Fruit fly (Drosophila melanogaster) whole organism, embryonic: ENCODE results near the gene CG10413.

ENCODE experiments used
- Awh ChIP-seq: fragments of 200-800 bp; sonication (Bioruptor generic); IDR thresholded peaks from 2 replicates; pipeline ENCODE4, ENCODE4 v1.3.6; 2022; ENCODE audit warnings: missing biosample characterization, missing genetic modification characterization
- Blimp-1 ChIP-seq: fragments of 200-800 bp; sonication (Bioruptor generic); optimal IDR thresholded peaks from 3 replicates; lab custom pipeline; 2018; ENCODE audit warnings: missing biosample characterization, missing genetic modification characterization, mild to moderate bottlenecking, moderate library complexity, missing genetic modification reagents
- CG10959 ChIP-seq: fragments of 200-800 bp; sonication (Bioruptor generic); IDR thresholded peaks from 2 replicates; pipeline ENCODE4 v1.3.6; 2022; ENCODE audit warnings: missing biosample characterization, missing genetic modification characterization
- CG11398 ChIP-seq: fragments of 200-800 bp; sonication (Bioruptor generic); optimal IDR thresholded peaks from 2 replicates; lab custom pipeline; 2016; ENCODE audit warnings: missing biosample characterization, missing genetic modification characterization
- CG11696 ChIP-seq: fragments of 200-800 bp; sonication (Bioruptor generic); IDR thresholded peaks from 2 replicates; pipeline ENCODE4 v1.3.6; 2022; ENCODE audit warnings: missing biosample characterization, missing genetic modification characterization
- CG12744 ChIP-seq: fragments of 200-800 bp; sonication (Bioruptor generic); optimal IDR thresholded peaks from 2 replicates; lab custom pipeline; 2016; ENCODE audit warnings: missing biosample characterization, missing genetic modification characterization
- CG12942 ChIP-seq: fragments of 200-800 bp; sonication (Bioruptor generic); optimal IDR thresholded peaks from 3 replicates; lab custom pipeline; 2016; ENCODE audit warnings: missing biosample characterization, missing genetic modification characterization
- CG15073 ChIP-seq: fragments of 200-800 bp; sonication (Bioruptor generic); optimal IDR thresholded peaks from 2 replicates; lab custom pipeline; 2016; ENCODE audit warnings: missing biosample characterization, missing genetic modification characterization
- CG18011 ChIP-seq: fragments of 200-800 bp; sonication (Bioruptor generic); optimal IDR thresholded peaks from 2 replicates; lab custom pipeline; 2017; ENCODE audit warnings: missing biosample characterization, missing genetic modification characterization, mild to moderate bottlenecking, moderate library complexity, missing genotype
- CG18476 ChIP-seq: fragments of 200-800 bp; sonication (Bioruptor generic); optimal IDR thresholded peaks from 2 replicates; lab custom pipeline; 2016; ENCODE audit warnings: missing biosample characterization, mild to moderate bottlenecking, missing genetic modification characterization
- CG2116 ChIP-seq: fragments of 200-800 bp; sonication (Bioruptor generic); optimal IDR thresholded peaks from 3 replicates; lab custom pipeline; 2018; ENCODE audit warnings: missing biosample characterization, mild to moderate bottlenecking, missing genetic modification characterization
- CG2120 ChIP-seq: fragments of 200-800 bp; sonication (Bioruptor generic); optimal IDR thresholded peaks from 3 replicates; lab custom pipeline; 2016; ENCODE audit warnings: missing biosample characterization, missing genetic modification characterization
- CG31441 ChIP-seq: fragments of 200-800 bp; sonication (Bioruptor generic); IDR thresholded peaks from 2 replicates; pipeline ENCODE4 v1.3.6; 2022; ENCODE audit warnings: missing biosample characterization, missing genetic modification characterization
- CG4730 ChIP-seq: fragments of 200-800 bp; sonication (Bioruptor generic); IDR thresholded peaks from 2 replicates; pipeline ENCODE4 v1.3.6; 2022; ENCODE audit warnings: missing biosample characterization, missing genetic modification characterization
- CG4820 ChIP-seq: fragments of 200-800 bp; sonication (Bioruptor generic); optimal IDR thresholded peaks from 3 replicates; lab custom pipeline; 2016; ENCODE audit warnings: missing biosample characterization, missing genetic modification characterization
- CG5245 ChIP-seq: fragments of 200-800 bp; sonication (Bioruptor generic); optimal IDR thresholded peaks from 3 replicates; lab custom pipeline; 2016; ENCODE audit warnings: missing biosample characterization, missing genetic modification characterization
- CG6765 ChIP-seq: fragments of 200-800 bp; sonication (Bioruptor generic); optimal IDR thresholded peaks from 3 replicates; lab custom pipeline; 2017; ENCODE audit warnings: missing biosample characterization, mild to moderate bottlenecking, missing genetic modification characterization
- CG6813 ChIP-seq: fragments of 200-800 bp; sonication (Bioruptor generic); optimal IDR thresholded peaks from 2 replicates; lab custom pipeline; 2017; ENCODE audit warnings: missing biosample characterization, missing genetic modification characterization, mild to moderate bottlenecking, moderate library complexity, missing genetic modification reagents
- CG7556 ChIP-seq: fragments of 200-800 bp; sonication (Bioruptor generic); optimal IDR thresholded peaks from 2 replicates; lab custom pipeline; 2017; ENCODE audit warnings: missing biosample characterization, mild to moderate bottlenecking, missing genetic modification characterization
- CG7928 ChIP-seq: fragments of 200-800 bp; sonication (Bioruptor generic); optimal IDR thresholded peaks from 2 replicates; lab custom pipeline; 2017; ENCODE audit warnings: missing biosample characterization, mild to moderate bottlenecking, missing genetic modification characterization
- CG8478 ChIP-seq: fragments of >200 bp; optimal IDR thresholded peaks from 2 replicates; lab custom pipeline; 2018
- CHES-1-like ChIP-seq: fragments of 200-800 bp; sonication (Bioruptor generic); optimal IDR thresholded peaks from 2 replicates; lab custom pipeline; 2016; ENCODE audit warnings: missing biosample characterization, missing genetic modification characterization
- Dbx ChIP-seq: fragments of 200-800 bp; sonication (Bioruptor generic); IDR thresholded peaks from 3 replicates; pipeline ENCODE4 v1.3.6; 2022; ENCODE audit warnings: missing biosample characterization, missing genetic modification characterization
- Dek ChIP-seq: fragments of 200-800 bp; sonication (Bioruptor generic); optimal IDR thresholded peaks from 3 replicates; lab custom pipeline; 2019; ENCODE audit warnings: missing biosample characterization, mild to moderate bottlenecking, missing genetic modification characterization, moderate library complexity
- Dip3 ChIP-seq: fragments of 200-800 bp; sonication (Bioruptor generic); optimal IDR thresholded peaks from 3 replicates; lab custom pipeline; 2016; ENCODE audit warnings: missing biosample characterization, missing genetic modification characterization
- Fer1 ChIP-seq: fragments of 200-800 bp; sonication (Bioruptor generic); optimal IDR thresholded peaks from 2 replicates; lab custom pipeline; 2017; ENCODE audit warnings: missing biosample characterization, mild to moderate bottlenecking, missing genetic modification characterization
- Fer3 ChIP-seq: fragments of 200-800 bp; sonication (Bioruptor generic); optimal IDR thresholded peaks from 2 replicates; lab custom pipeline; 2018; ENCODE audit warnings: missing biosample characterization, mild to moderate bottlenecking, missing genetic modification characterization, moderate library complexity
- Hmx ChIP-seq: fragments of 200-800 bp; sonication (Bioruptor generic); optimal IDR thresholded peaks from 2 replicates; lab custom pipeline; 2016; ENCODE audit warnings: missing biosample characterization, missing genetic modification characterization
- Kr ChIP-seq: fragments of 200-800 bp; sonication (Bioruptor generic); optimal IDR thresholded peaks from 2 replicates; lab custom pipeline; 2017; ENCODE audit warnings: missing biosample characterization, mild to moderate bottlenecking, missing genetic modification characterization
- Lhr ChIP-seq: fragments of 200-800 bp; sonication (Bioruptor generic); optimal IDR thresholded peaks from 3 replicates; lab custom pipeline; 2017; ENCODE audit warnings: mild to moderate bottlenecking, missing biosample characterization, missing genetic modification reagents, missing genetic modification characterization
- Mrtf ChIP-seq: fragments of 200-800 bp; sonication (Bioruptor generic); IDR thresholded peaks from 3 replicates; pipeline ENCODE4 v1.3.6; 2022; ENCODE audit warnings: missing biosample characterization, missing genetic modification characterization
- Myb ChIP-seq: fragments of 200-800 bp; sonication (Bioruptor generic); optimal IDR thresholded peaks from 2 replicates; lab custom pipeline; 2016; ENCODE audit warnings: missing biosample characterization, missing genetic modification characterization
- NC2α ChIP-seq: fragments of 200-800 bp; sonication (Bioruptor generic); optimal IDR thresholded peaks from 2 replicates; lab custom pipeline; 2016; ENCODE audit warnings: missing biosample characterization, missing genetic modification characterization
- Oli ChIP-seq: fragments of 200-800 bp; sonication (Bioruptor generic); optimal IDR thresholded peaks from 2 replicates; lab custom pipeline; 2018; ENCODE audit warnings: missing biosample characterization, mild to moderate bottlenecking, missing genetic modification characterization, moderate library complexity
- PHDP ChIP-seq: fragments of 200-800 bp; sonication (Bioruptor generic); optimal IDR thresholded peaks from 3 replicates; lab custom pipeline; 2018; ENCODE audit warnings: missing biosample characterization, mild to moderate bottlenecking, missing genetic modification characterization, moderate library complexity
- Six4 ChIP-seq: fragments of 200-800 bp; sonication (Bioruptor generic); optimal IDR thresholded peaks from 2 replicates; lab custom pipeline; 2016; ENCODE audit warnings: missing biosample characterization, missing genetic modification characterization
- Xrp1 ChIP-seq: fragments of 200-800 bp; sonication (Bioruptor generic); IDR thresholded peaks from 2 replicates; pipeline ENCODE4 v1.3.6; 2022; ENCODE audit warnings: missing biosample characterization, missing genetic modification characterization
- ab ChIP-seq: fragments of 200-800 bp; sonication (Bioruptor generic); optimal IDR thresholded peaks from 2 replicates; lab custom pipeline; 2016; ENCODE audit warnings: missing biosample characterization, missing genetic modification characterization
- br ChIP-seq: fragments of >200 bp; optimal IDR thresholded peaks from 2 replicates; lab custom pipeline; 2017
- chn ChIP-seq: fragments of 200-800 bp; sonication (Bioruptor generic); optimal IDR thresholded peaks from 2 replicates; lab custom pipeline; 2016; ENCODE audit warnings: missing biosample characterization, missing genetic modification characterization
- crol ChIP-seq: fragments of 200-800 bp; sonication (Bioruptor generic); IDR thresholded peaks from 2 replicates; pipeline ENCODE4 v1.3.6; 2022; ENCODE audit warnings: missing biosample characterization, missing genetic modification characterization
- dpn ChIP-seq, 2 experiments: fragments of 200-800 bp; sonication (Bioruptor generic); optimal IDR thresholded peaks; 3 replicates each; lab custom pipeline; 2016; ENCODE audit warnings: missing biosample characterization in 2 of 2, missing genetic modification characterization in 2 of 2
- hkb ChIP-seq, 2 experiments: fragments of 200-800 bp in 1 of 2; fragments of >200 bp in 1 of 2; sonication (Bioruptor generic) in 1 of 2; IDR thresholded peaks in 1 of 2; optimal IDR thresholded peaks in 1 of 2; 2 replicates each; pipeline versions ENCODE4 v1.3.6 to Lab custom; 2017 to 2022; ENCODE audit warnings: missing biosample characterization in 1 of 2, missing genetic modification characterization in 1 of 2
- mirr ChIP-seq: fragments of 200-800 bp; sonication (Bioruptor generic); optimal IDR thresholded peaks from 3 replicates; lab custom pipeline; 2018; ENCODE audit warnings: missing biosample characterization, mild to moderate bottlenecking, missing genetic modification characterization
- nerfin-1 ChIP-seq: fragments of 200-800 bp; sonication (Bioruptor generic); optimal IDR thresholded peaks from 3 replicates; lab custom pipeline; 2019; ENCODE audit warnings: missing biosample characterization, mild to moderate bottlenecking, missing genetic modification characterization, moderate library complexity
- odd ChIP-seq: fragments of 200-800 bp; sonication (Bioruptor generic); optimal IDR thresholded peaks from 2 replicates; lab custom pipeline; 2017; ENCODE audit warnings: missing biosample characterization, mild to moderate bottlenecking, missing genetic modification characterization
- schlank ChIP-seq: fragments of 200-800 bp; sonication (Bioruptor generic); optimal IDR thresholded peaks from 2 replicates; lab custom pipeline; 2018; ENCODE audit warnings: missing biosample characterization, mild to moderate bottlenecking, missing genetic modification characterization
- sd ChIP-seq: fragments of 200-800 bp; sonication (Bioruptor generic); optimal IDR thresholded peaks from 3 replicates; lab custom pipeline; 2018; ENCODE audit warnings: missing biosample characterization, mild to moderate bottlenecking, missing genetic modification characterization, moderate library complexity
- stc ChIP-seq: fragments of 200-800 bp; sonication (Bioruptor generic); IDR thresholded peaks from 2 replicates; pipeline ENCODE4 v1.3.6; 2022; ENCODE audit warnings: missing biosample characterization, missing genetic modification characterization
- trem ChIP-seq: fragments of 200-800 bp; optimal IDR thresholded peaks from 3 replicates; lab custom pipeline; 2019; ENCODE audit warnings: missing biosample characterization, mild to moderate bottlenecking, missing genetic modification characterization, moderate library complexity
- usp ChIP-seq: fragments of >200 bp; optimal IDR thresholded peaks from 2 replicates; lab custom pipeline; 2017; ENCODE audit warnings: missing biosample characterization, missing genetic modification characterization

Gene CG10413

dm6 chr2L:18590100-18590941, 14.7 kb downstream of the CG10413 start, which contains the start of the genes Pde11 and CG15160 (continued):
- no peak for TF ChIP-seq Fer3
- TF ChIP-seq CHES-1-like (GFP tag; lab: Kevin White, UChicago): peak; percentile 18
- TF ChIP-seq chn (GFP tag; lab: Kevin White, UChicago): peak; percentile 51
- TF ChIP-seq schlank (tag; lab: Kevin White, UChicago): no peak
- TF ChIP-seq CG2120 (GFP tag; lab: Kevin White, UChicago): peak; percentile 41
- TF ChIP-seq Dip3 (GFP tag; lab: Kevin White, UChicago): peak; percentile 1
- peak; percentile 15; the same call in 1 of the 2 replicates for TF ChIP-seq stc
- peak; percentile 99 for TF ChIP-seq CG2116
- no peak for TF ChIP-seq CG4730 (GFP tag; lab: Robert Waterston, UW)
- no peak for TF ChIP-seq CG31441
- TF ChIP-seq CG5245 (GFP tag; lab: Kevin White, UChicago): no peak
- TF ChIP-seq usp (GFP tag; lab: Kevin White, UChicago): no peak
- peak; percentile 80 for TF ChIP-seq Dbx (GFP tag; lab: Robert Waterston, UW)
- no peak for TF ChIP-seq CG7556
- no peak for TF ChIP-seq CG6765 (GFP tag; lab: Kevin White, UChicago)
- TF ChIP-seq sd (tag; lab: Kevin White, UChicago): no peak
- TF ChIP-seq Kr (GFP tag; lab: Kevin White, UChicago): no peak
- no peak for TF ChIP-seq CG11696
- peak; percentile 19 for TF ChIP-seq CG12942
- no peak for TF ChIP-seq CG18011 (GFP tag; lab: Kevin White, UChicago)
- TF ChIP-seq CG12744: no peak
- no peak for TF ChIP-seq crol (GFP tag; lab: Robert Waterston, UW)
- peak; percentile 78 for TF ChIP-seq Lhr
- no peak for TF ChIP-seq CG15073 (GFP tag; lab: Kevin White, UChicago)
- TF ChIP-seq CG7928 (GFP tag; lab: Kevin White, UChicago): no peak
- TF ChIP-seq NC2α (GFP tag; lab: Kevin White, UChicago): no peak
- peak; percentile 45 for TF ChIP-seq Myb (GFP tag; lab: Kevin White, UChicago)
- no peak for TF ChIP-seq Six4 (GFP tag; lab: Kevin White, UChicago)
- no peak for TF ChIP-seq CG11398 (GFP tag; lab: Kevin White, UChicago)
- TF ChIP-seq CG18476: no peak
- no peak for TF ChIP-seq Mrtf (GFP tag; lab: Robert Waterston, UW)
- TF ChIP-seq Oli: no peak
- no peak for TF ChIP-seq mirr (GFP tag; lab: Kevin White, UChicago)
- TF ChIP-seq hkb (optimal IDR thresholded peaks at IDR 0.05; lab: Kevin White, UChicago): no peak
- TF ChIP-seq hkb (GFP tag; IDR thresholded peaks at IDR 0.05; lab: Robert Waterston, UW): no peak
- no peak for TF ChIP-seq CG6813 (GFP tag; lab: Kevin White, UChicago)
- TF ChIP-seq trem (tag; lab: Kevin White, UChicago): peak; percentile 72
- TF ChIP-seq Awh (GFP tag; lab: Robert Waterston, UW): no peak
- no peak for TF ChIP-seq Blimp-1
- peak; percentile 7 to 10 for TF ChIP-seq dpn (GFP tag; optimal IDR thresholded peaks at IDR 0.05; lab: Kevin White, UChicago)
- TF ChIP-seq Fer1 (GFP tag; lab: Kevin White, UChicago): no peak
- peak; percentile 20 for TF ChIP-seq ab (GFP tag; lab: Kevin White, UChicago)
- TF ChIP-seq CG8478 (lab: Kevin White, UChicago): no peak
- no peak for TF ChIP-seq CG4820
- peak; percentile 39 for TF ChIP-seq Dek (tag; lab: Kevin White, UChicago)
- TF ChIP-seq PHDP (tag; lab: Kevin White, UChicago): no peak
- no peak for TF ChIP-seq br (lab: Kevin White, UChicago)
- TF ChIP-seq Hmx: no peak
- no peak for TF ChIP-seq nerfin-1 (tag; lab: Kevin White, UChicago)
- TF ChIP-seq odd (GFP tag; lab: Kevin White, UChicago): no peak
- TF ChIP-seq Xrp1 (GFP tag; lab: Robert Waterston, UW): no peak
- TF ChIP-seq CG10959 (GFP tag; lab: Robert Waterston, UW): no peak
